Worm (Caenorhabditis elegans) whole organism, L4 larva: ENCODE data around the gene srbc-75.

Source experiments
- F10B5.3 ChIP-seq: sonication (generic microtip); optimal IDR thresholded peaks from 2 replicates; lab custom pipeline; 2016; ENCODE audit warnings: mild to moderate bottlenecking, missing genetic modification characterization, missing compliant biosample characterization
- F26F4.8 ChIP-seq: fragments of 200-800 bp; sonication (Bioruptor generic); conservative IDR thresholded peaks from 2 replicates; pipeline ENCODE4 v1.3.6; 2022; ENCODE audit warnings: missing genetic modification characterization, missing compliant biosample characterization
- F37D6.2 ChIP-seq: sonication (generic microtip); optimal IDR thresholded peaks from 2 replicates; lab custom pipeline; 2016; ENCODE audit warnings: mild to moderate bottlenecking, missing genetic modification characterization, missing compliant biosample characterization
- F44E2.7 ChIP-seq: fragments of 200-800 bp; sonication (Bioruptor generic); IDR thresholded peaks from 2 replicates; pipeline ENCODE4 v2.1.2; 2022; ENCODE audit warnings: missing genetic modification characterization, missing compliant biosample characterization
- R02D3.7 ChIP-seq: fragments of 150-350 bp; sonication (generic microtip); optimal IDR thresholded peaks from 3 replicates; lab custom pipeline; 2014; ENCODE audit warnings: missing biosample characterization, missing genetic modification characterization
- T26A8.4 ChIP-seq: fragments of 200-800 bp; sonication (Bioruptor generic); IDR thresholded peaks from 2 replicates; pipeline ENCODE4 v1.3.6; 2022; ENCODE audit warnings: missing genetic modification characterization, missing compliant biosample characterization
- Y5F2A.4 ChIP-seq: fragments of 200-800 bp; sonication (Bioruptor generic); optimal IDR thresholded peaks from 2 replicates; lab custom pipeline; 2018; ENCODE audit warnings: mild to moderate bottlenecking, missing genetic modification characterization, missing compliant biosample characterization
- ZK337.2 ChIP-seq: fragments of 200-800 bp; sonication (Bioruptor generic); IDR thresholded peaks from 2 replicates; pipeline ENCODE4 v1.3.6; 2022; ENCODE audit warnings: missing genetic modification reagents, missing genetic modification characterization, missing compliant biosample characterization
- aha-1 ChIP-seq: fragments of 150-350 bp; peaks from one replicate; lab custom pipeline; 2014; ENCODE audit warnings: missing biosample characterization, missing genetic modification characterization
- ama-1 ChIP-seq: fragments of 150-350 bp; optimal IDR thresholded peaks from 2 replicates; lab custom pipeline; 2014; ENCODE audit warnings: inconsistent platforms, mixed read lengths
- ceh-32 ChIP-seq: sonication (generic microtip); optimal IDR thresholded peaks from 2 replicates; lab custom pipeline; 2016; ENCODE audit warnings: mild to moderate bottlenecking, missing genetic modification characterization, missing compliant biosample characterization; ENCODE audit not compliant: poor library complexity
- ceh-62 ChIP-seq: sonication (generic microtip); optimal IDR thresholded peaks from 2 replicates; lab custom pipeline; 2017; ENCODE audit warnings: missing biosample characterization, missing genetic modification characterization
- ctbp-1 ChIP-seq: fragments of 200-800 bp; sonication (Bioruptor generic); IDR thresholded peaks from 2 replicates; pipeline ENCODE4 v1.3.6; 2022; ENCODE audit warnings: missing genetic modification reagents, missing genetic modification characterization, missing compliant biosample characterization
- daf-12 ChIP-seq: fragments of 150-350 bp; optimal IDR thresholded peaks from 2 replicates; lab custom pipeline; 2014; ENCODE audit warnings: missing biosample characterization, missing genetic modification reagents, missing genetic modification characterization
- dpl-1 ChIP-seq: fragments of 150-350 bp; optimal IDR thresholded peaks from 2 replicates; lab custom pipeline; 2014; ENCODE audit warnings: missing biosample characterization, missing genetic modification reagents, missing genetic modification characterization
- dve-1 ChIP-seq: sonication (generic microtip); optimal IDR thresholded peaks from 2 replicates; lab custom pipeline; 2017; ENCODE audit warnings: antibody characterized with exemption, mild to moderate bottlenecking, missing genetic modification characterization, missing compliant biosample characterization; ENCODE audit not compliant: insufficient read depth
- egl-27 ChIP-seq: sonication (generic microtip); optimal IDR thresholded peaks from 3 replicates; lab custom pipeline; 2017; ENCODE audit warnings: missing biosample characterization, missing genetic modification reagents, missing genetic modification characterization
- hlh-11 ChIP-seq: fragments of 200-800 bp; sonication (Bioruptor generic); optimal IDR thresholded peaks from 2 replicates; lab custom pipeline; 2018; ENCODE audit warnings: mild to moderate bottlenecking, missing genetic modification characterization, missing compliant biosample characterization
- jun-1 ChIP-seq: fragments of 150-350 bp; optimal IDR thresholded peaks from 2 replicates; lab custom pipeline; 2014; ENCODE audit warnings: missing biosample characterization, missing genetic modification reagents, missing genetic modification characterization
- lin-29 ChIP-seq: fragments of 200-800 bp; sonication (Bioruptor generic); IDR thresholded peaks from 2 replicates; pipeline ENCODE4 v1.3.6; 2022; ENCODE audit warnings: missing genetic modification reagents, missing genetic modification characterization, missing compliant biosample characterization
- lir-3 ChIP-seq: sonication (generic microtip); optimal IDR thresholded peaks from 2 replicates; lab custom pipeline; 2016; ENCODE audit warnings: mild to moderate bottlenecking, missing genetic modification characterization, missing compliant biosample characterization
- madf-9 ChIP-seq: fragments of 200-800 bp; sonication (Bioruptor generic); conservative IDR thresholded peaks from 2 replicates; pipeline ENCODE4 v1.3.6; 2022; ENCODE audit warnings: missing genetic modification reagents, missing genetic modification characterization, missing compliant biosample characterization
- mdt-29 ChIP-seq: fragments of 200-800 bp; sonication (Bioruptor generic); IDR thresholded peaks from 2 replicates; pipeline ENCODE4 v1.3.6; 2022; ENCODE audit warnings: missing genetic modification reagents, missing genetic modification characterization, missing compliant biosample characterization
- mxl-3 ChIP-seq: fragments of 200-800 bp; sonication (Bioruptor generic); optimal IDR thresholded peaks from 2 replicates; lab custom pipeline; 2018; ENCODE audit warnings: mild to moderate bottlenecking, missing genetic modification characterization, missing compliant biosample characterization
- nhr-11 ChIP-seq: fragments of 150-350 bp; optimal IDR thresholded peaks from 2 replicates; lab custom pipeline; 2014; ENCODE audit warnings: missing biosample characterization, missing genetic modification characterization
- nhr-111 ChIP-seq: fragments of 200-800 bp; sonication (Bioruptor generic); optimal IDR thresholded peaks from 2 replicates; lab custom pipeline; 2018; ENCODE audit warnings: mild to moderate bottlenecking, missing genetic modification characterization, missing compliant biosample characterization
- nhr-6 ChIP-seq: fragments of 150-350 bp; optimal IDR thresholded peaks from 2 replicates; lab custom pipeline; 2014; ENCODE audit warnings: missing biosample characterization, missing genetic modification characterization
- pha-4 ChIP-seq, 2 experiments: fragments of 150-350 bp in 1 of 2; fragments of 200-800 bp in 1 of 2; sonication (Bioruptor generic) in 1 of 2; IDR thresholded peaks in 1 of 2; optimal IDR thresholded peaks in 1 of 2; 2 replicates each; pipeline versions ENCODE4 v1.3.6 to Lab custom; 2014 to 2022; ENCODE audit warnings: missing genetic modification characterization in 2 of 2, missing genetic modification reagents in 2 of 2, missing biosample characterization in 1 of 2, missing compliant biosample characterization in 1 of 2
- saeg-2 ChIP-seq: fragments of 200-800 bp; sonication (Bioruptor generic); IDR thresholded peaks from 2 replicates; pipeline ENCODE4 v1.3.6; 2022; ENCODE audit warnings: missing genetic modification reagents, missing genetic modification characterization, missing compliant biosample characterization
- sdz-12 ChIP-seq: fragments of 200-800 bp; sonication (Bioruptor generic); optimal IDR thresholded peaks from 2 replicates; lab custom pipeline; 2018; ENCODE audit warnings: mild to moderate bottlenecking, missing genetic modification characterization, missing compliant biosample characterization
- snpc-4 ChIP-seq: fragments of 150-350 bp; optimal IDR thresholded peaks from 2 replicates; lab custom pipeline; 2014; ENCODE audit warnings: missing biosample characterization, missing genetic modification characterization
- tra-1 ChIP-seq: fragments of 200-800 bp; sonication (Bioruptor generic); IDR thresholded peaks from 2 replicates; pipeline ENCODE4 v1.3.6; 2022; ENCODE audit warnings: missing genetic modification reagents, missing genetic modification characterization, missing compliant biosample characterization
- unc-39 ChIP-seq: sonication (generic microtip); optimal IDR thresholded peaks from 2 replicates; lab custom pipeline; 2017; ENCODE audit warnings: missing biosample characterization, missing genetic modification characterization
- unc-62 ChIP-seq, 3 experiments: fragments of 150-350 bp in 1 of 3; sonication (generic microtip); optimal IDR thresholded peaks in 2 of 3; peaks in 1 of 3; 1 replicate in 1 of 3; 2 replicates in 2 of 3; lab custom pipeline; 2014 to 2017; ENCODE audit warnings: missing biosample characterization in 3 of 3, missing genetic modification characterization in 3 of 3, missing genetic modification reagents in 3 of 3, missing genotype in 1 of 3
- vab-7 ChIP-seq: fragments of 200-800 bp; sonication (Bioruptor generic); IDR thresholded peaks from 2 replicates; pipeline ENCODE4 v1.3.6; 2022; ENCODE audit warnings: missing genetic modification reagents, missing genetic modification characterization, missing compliant biosample characterization
- zfp-3 ChIP-seq: fragments of 200-800 bp; sonication (Bioruptor generic); conservative IDR thresholded peaks from 2 replicates; pipeline ENCODE4 v1.3.6; 2022; ENCODE audit warnings: missing genetic modification reagents, missing genetic modification characterization, missing compliant biosample characterization
- zip-11 ChIP-seq: fragments of 200-800 bp; sonication (Bioruptor generic); IDR thresholded peaks from 2 replicates; pipeline ENCODE4 v1.3.6; 2022; ENCODE audit warnings: missing genetic modification characterization, missing compliant biosample characterization

The srbc-75 gene

DNA sequence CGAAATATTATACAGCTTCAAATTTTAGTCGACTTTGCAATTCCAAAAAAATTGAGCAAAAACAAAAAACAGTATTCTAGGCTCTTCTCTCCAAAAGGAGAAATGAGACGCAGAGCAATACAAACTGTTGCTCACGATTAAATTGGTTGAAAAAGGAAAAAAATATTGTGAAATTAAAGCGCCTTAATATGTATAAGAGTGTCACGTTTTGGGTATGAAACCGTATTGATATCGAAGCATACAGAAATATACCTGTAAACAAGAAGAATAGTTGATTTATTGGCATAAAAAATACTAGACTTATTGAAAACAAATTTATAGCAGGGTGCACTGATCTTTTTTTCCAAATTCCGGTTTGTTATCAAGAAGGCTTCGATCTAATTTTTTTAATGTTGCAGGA lies 12.2 kb downstream of the srbc-75 start, which contains the start of gene M01B2.13:
Gene M01B2.13, minus strand, starts transcription at position 101 of the 400 bp plus-strand sequence.
- TF ChIP-seq Y5F2A.4 (GFP tag; lab: Kevin White, UChicago) (no peak), sdz-12 (no peak), unc-62 (GFP tag; optimal IDR thresholded peaks at IDR 0.05 in 1 of 2; lab: Kevin White, UChicago) (no peak), unc-62 (tag; optimal IDR thresholded peaks at IDR 0.05; lab: Kevin White, UChicago) (no peak), hlh-11 (tag; lab: Kevin White, UChicago) (no peak), daf-12 (tag; lab: Kevin White, UChicago) (no peak), unc-39 (tag; lab: Kevin White, UChicago) (no peak)

DNA sequence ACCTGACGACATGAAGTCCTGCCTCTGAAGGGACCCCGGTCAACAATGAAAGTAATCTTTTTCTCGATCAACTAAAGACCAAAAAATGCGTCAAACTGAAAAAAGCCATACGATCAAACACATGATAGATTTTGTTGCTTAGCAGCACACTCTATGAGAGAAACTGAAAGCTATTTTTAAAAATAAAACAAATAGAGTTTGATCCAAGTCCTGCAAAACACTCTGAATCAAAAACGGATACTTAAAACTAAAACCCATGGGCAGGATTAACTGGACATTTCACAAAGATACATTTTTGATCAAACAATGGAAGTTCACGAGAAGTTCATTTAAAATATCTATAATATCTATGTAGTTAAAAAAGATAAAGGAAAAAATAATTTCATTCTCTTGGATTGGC lies 13.8 kb downstream of the srbc-75 start, which contains the start of gene T10H4.13:
Gene T10H4.13, minus strand, starts transcription at position 101 of the 400 bp plus-strand sequence.
- no peak for TF ChIP-seq lin-29

DNA sequence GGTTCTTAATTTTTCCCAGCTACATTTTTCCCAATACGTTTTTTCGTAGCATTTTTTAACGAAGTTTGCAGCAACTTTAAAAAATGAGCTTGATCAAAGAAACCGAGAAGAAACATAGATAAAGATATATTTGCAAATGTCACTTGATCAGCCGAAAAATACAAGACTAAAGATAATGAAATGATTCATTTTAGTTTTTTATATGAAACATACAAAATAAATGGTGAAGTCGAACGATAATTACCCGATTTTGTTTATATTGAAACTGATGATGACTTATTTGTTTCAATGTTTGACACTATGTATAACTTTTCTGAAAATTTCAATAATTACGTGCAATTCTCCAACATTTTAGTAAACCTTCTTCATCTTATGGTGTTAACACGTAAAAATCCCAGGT lies 14.7 kb downstream of the srbc-75 start, which contains the start of gene srw-22:
Gene srw-22, plus strand, starts transcription at position 301 of the 400 bp plus-strand sequence.
- no peak for TF ChIP-seq F37D6.2
- TF ChIP-seq unc-62 (GFP tag; optimal IDR thresholded peaks at IDR 0.05 in 1 of 2; lab: Kevin White, UChicago): peak in 1 of 2 experiments; percentile 56
- no peak for TF ChIP-seq unc-62 (tag; optimal IDR thresholded peaks at IDR 0.05; lab: Kevin White, UChicago)

DNA sequence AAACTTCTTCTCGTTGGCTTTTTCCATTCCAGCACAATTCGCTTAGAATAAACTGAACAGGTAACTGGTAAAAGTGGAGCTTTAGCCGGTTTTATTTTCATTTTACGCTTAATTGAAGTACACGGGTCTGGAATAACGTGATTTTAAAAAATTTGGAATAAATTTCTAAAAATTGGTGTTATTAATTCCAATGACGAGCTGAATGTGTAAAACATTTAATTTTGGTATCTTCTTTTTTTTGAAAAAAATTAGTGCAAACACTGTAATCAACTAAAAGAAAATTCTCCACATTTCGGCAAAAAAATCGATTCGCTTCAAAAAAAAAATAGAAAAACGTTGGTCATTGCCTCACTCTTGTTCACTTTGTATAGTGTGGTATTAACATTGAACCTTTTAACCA lies 18.6 kb downstream of the srbc-75 start, which contains the start of gene T10H4.4:
Gene T10H4.4, minus strand, starts transcription at position 101 of the 400 bp plus-strand sequence.
- TF ChIP-seq madf-9 (GFP tag; lab: Robert Waterston, UW) (no peak), aha-1 (tag; lab: Kevin White, UChicago) (peak; percentile 65)

DNA sequence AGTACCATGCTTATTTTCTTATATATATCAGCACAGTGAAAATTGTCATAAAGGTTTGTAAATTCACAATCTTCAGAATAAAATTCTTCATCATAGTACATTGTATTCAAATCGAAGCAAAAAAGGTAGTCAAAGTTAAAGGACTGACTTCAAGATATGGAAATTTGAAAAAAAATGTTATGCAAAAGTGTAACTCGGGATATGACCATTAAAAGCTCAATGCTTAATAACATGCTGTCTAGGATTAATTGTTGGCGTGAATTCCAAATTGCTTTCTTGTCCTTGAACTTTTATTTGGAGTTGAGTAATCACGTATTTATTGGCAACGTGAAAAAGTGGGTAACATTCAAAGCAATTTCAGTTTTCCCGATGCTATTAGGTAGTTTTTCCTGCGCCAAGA lies 21.1 kb downstream of the srbc-75 start, which contains the start of gene srw-16:
Gene srw-16, minus strand, starts transcription at position 101 of the 400 bp plus-strand sequence.
- TF ChIP-seq saeg-2 (GFP tag; lab: Robert Waterston, UW) (no peak), F10B5.3 (tag; lab: Kevin White, UChicago) (no peak), ZK337.2 (no peak), nhr-111 (GFP tag; lab: Kevin White, UChicago) (no peak), R02D3.7 (no peak), snpc-4 (no peak), lir-3 (tag; lab: Kevin White, UChicago) (no peak), dve-1 (tag; lab: Kevin White, UChicago) (no peak), ceh-32 (no peak), ceh-62 (tag; lab: Kevin White, UChicago) (no peak), vab-7 (GFP tag; lab: Robert Waterston, UW) (no peak)

DNA sequence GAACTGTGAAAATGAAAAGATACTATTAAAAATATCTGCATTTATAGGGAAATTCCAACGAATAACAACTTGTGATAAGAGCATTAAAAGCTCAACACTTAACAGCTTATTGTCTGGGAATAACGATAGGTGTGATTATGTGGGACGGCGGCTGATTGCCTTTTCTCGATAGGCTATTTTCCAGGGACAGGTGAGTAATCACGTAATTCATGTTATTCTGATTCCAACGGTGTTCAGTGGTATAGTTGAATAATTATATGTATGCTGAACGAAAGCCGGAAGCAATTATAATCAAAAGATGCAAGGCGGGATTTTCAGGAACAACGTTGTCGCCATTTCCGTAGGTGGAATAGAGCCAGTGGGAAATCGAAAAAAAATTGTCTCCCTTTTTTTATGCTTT lies 23.3 kb downstream of the srbc-75 start, which contains the start of gene srw-17:
Gene srw-17, minus strand, starts transcription at position 101 of the 400 bp plus-strand sequence.
- TF ChIP-seq nhr-11: peak; percentile 19
- no peak for TF ChIP-seq hlh-11 (tag; lab: Kevin White, UChicago)
- TF ChIP-seq egl-27: no peak

DNA sequence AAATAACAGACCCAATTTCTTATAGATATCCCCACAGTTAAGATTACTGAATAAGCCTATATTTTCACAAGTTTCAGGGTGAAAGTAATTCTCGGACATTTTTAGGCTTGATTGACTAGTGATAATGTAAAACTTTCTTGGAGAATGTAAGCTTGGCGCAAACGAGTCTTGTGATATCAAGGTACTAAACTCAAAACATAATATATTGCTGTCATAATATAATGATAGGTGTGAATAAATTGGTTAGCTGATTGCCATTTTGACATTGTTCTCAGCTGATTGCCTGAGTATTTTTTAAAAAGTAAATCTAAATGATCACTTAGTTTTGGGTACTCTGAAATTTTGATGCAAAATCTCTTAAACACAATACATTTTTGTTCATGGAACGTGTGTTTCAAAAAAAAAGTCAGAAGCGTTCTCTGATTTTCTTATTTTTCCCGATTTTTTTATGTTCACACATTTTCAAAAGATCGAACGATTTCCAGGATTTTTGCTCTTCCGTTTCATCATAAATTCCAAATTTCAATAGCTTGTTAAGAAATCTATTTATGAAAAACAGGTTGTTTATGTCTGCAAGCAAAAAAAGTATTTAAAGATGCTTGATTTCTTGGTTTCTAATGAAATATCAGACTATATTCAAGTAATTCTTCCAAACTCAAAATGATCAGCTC lies 27.8 kb downstream of the srbc-75 start, which contains the start of the genes srw-19 and srx-51:
Gene srw-19, minus strand, starts transcription at position 101 of the 671 bp plus-strand sequence.
Gene srx-51, plus strand, starts transcription at position 621 of the 671 bp plus-strand sequence.
- TF ChIP-seq vab-7 (GFP tag; lab: Robert Waterston, UW) (no peak), jun-1 (tag; lab: Kevin White, UChicago) (no peak), ctbp-1 (no peak), F44E2.7 (GFP tag; lab: Robert Waterston, UW) (no peak), mxl-3 (GFP tag; lab: Kevin White, UChicago) (no peak), pha-4 (GFP tag; IDR thresholded peaks at IDR 0.05; lab: Robert Waterston, UW) (no peak), pha-4 (tag; optimal IDR thresholded peaks at IDR 0.05; lab: Kevin White, UChicago) (no peak), ama-1 (no peak), nhr-6 (tag; lab: Kevin White, UChicago) (no peak), zfp-3 (no peak), unc-39 (tag; lab: Kevin White, UChicago) (no peak), dpl-1 (GFP tag; lab: Kevin White, UChicago) (no peak), zip-11 (GFP tag; lab: Robert Waterston, UW) (no peak), T26A8.4 (GFP tag; lab: Robert Waterston, UW) (no peak), F26F4.8 (no peak), mdt-29 (GFP tag; lab: Robert Waterston, UW) (no peak), F37D6.2 (no peak), unc-62 (GFP tag; optimal IDR thresholded peaks at IDR 0.05 in 1 of 2; lab: Kevin White, UChicago) (no peak), unc-62 (tag; optimal IDR thresholded peaks at IDR 0.05; lab: Kevin White, UChicago) (no peak), nhr-11 (no peak), tra-1 (GFP tag; lab: Robert Waterston, UW) (no peak)
